Fruit fly (Drosophila melanogaster) whole organism, embryonic: ENCODE results near the gene CG6142.

Experiments used
- Atf3 ChIP-seq: fragments of 200-800 bp; sonication (Bioruptor generic); optimal IDR thresholded peaks from 3 replicates; lab custom pipeline; 2016; ENCODE audit warnings: missing biosample characterization, missing genetic modification characterization
- Awh ChIP-seq: fragments of 200-800 bp; sonication (Bioruptor generic); IDR thresholded peaks from 2 replicates; pipeline ENCODE4, ENCODE4 v1.3.6; 2022; ENCODE audit warnings: missing biosample characterization, missing genetic modification characterization
- CG10274 ChIP-seq: fragments of 200-800 bp; sonication (Bioruptor generic); optimal IDR thresholded peaks from 3 replicates; lab custom pipeline; 2017; ENCODE audit warnings: missing biosample characterization, mild to moderate bottlenecking, missing genetic modification characterization
- CG10366 ChIP-seq: fragments of 200-800 bp; sonication (Bioruptor generic); IDR thresholded peaks from 2 replicates; pipeline ENCODE4 v1.3.6; 2022; ENCODE audit warnings: missing biosample characterization, missing genetic modification characterization
- CG10543 ChIP-seq: fragments of 200-800 bp; sonication (Bioruptor generic); optimal IDR thresholded peaks from 3 replicates; lab custom pipeline; 2017; ENCODE audit warnings: missing biosample characterization, mild to moderate bottlenecking, missing genetic modification characterization, moderate library complexity
- CG10979 ChIP-seq: fragments of 200-800 bp; sonication (Bioruptor generic); optimal IDR thresholded peaks from 2 replicates; lab custom pipeline; 2018; ENCODE audit warnings: missing biosample characterization, mild to moderate bottlenecking, missing genetic modification characterization, moderate library complexity
- CG11085 ChIP-seq: fragments of 200-800 bp; sonication (Bioruptor generic); IDR thresholded peaks from 2 replicates; pipeline ENCODE4 v1.3.6; 2022; ENCODE audit warnings: missing biosample characterization, missing genetic modification characterization
- CG11247 ChIP-seq: fragments of 200-800 bp; sonication (Bioruptor generic); IDR thresholded peaks from 2 replicates; pipeline ENCODE4 v1.3.6; 2022; ENCODE audit warnings: missing biosample characterization, missing genetic modification characterization
- CG11504 ChIP-seq: fragments of 200-800 bp; sonication (Bioruptor generic); optimal IDR thresholded peaks from 3 replicates; lab custom pipeline; 2019; ENCODE audit warnings: missing biosample characterization, mild to moderate bottlenecking, missing genetic modification characterization, moderate library complexity
- CG12659 ChIP-seq: fragments of 200-800 bp; sonication (Bioruptor generic); optimal IDR thresholded peaks from 3 replicates; lab custom pipeline; 2017; ENCODE audit warnings: mild to moderate bottlenecking, missing biosample characterization, missing genetic modification reagents, missing genetic modification characterization
- CG12769 ChIP-seq: fragments of 200-800 bp; sonication (Bioruptor generic); optimal IDR thresholded peaks from 2 replicates; lab custom pipeline; 2019; ENCODE audit warnings: missing biosample characterization, mild to moderate bottlenecking, missing genetic modification characterization, moderate library complexity
- CG13296 ChIP-seq: fragments of 200-800 bp; sonication (Bioruptor generic); optimal IDR thresholded peaks from 3 replicates; lab custom pipeline; 2018; ENCODE audit warnings: missing biosample characterization, mild to moderate bottlenecking, missing genetic modification characterization
- CG15514 ChIP-seq: fragments of 200-800 bp; sonication (Bioruptor generic); optimal IDR thresholded peaks from 3 replicates; lab custom pipeline; 2017; ENCODE audit warnings: missing biosample characterization, missing genetic modification characterization, mild to moderate bottlenecking, moderate library complexity, missing genetic modification reagents
- CG17385 ChIP-seq: fragments of 200-800 bp; sonication (Bioruptor generic); optimal IDR thresholded peaks from 3 replicates; lab custom pipeline; 2018; ENCODE audit warnings: missing biosample characterization, mild to moderate bottlenecking, missing genetic modification characterization
- CG18599 ChIP-seq: fragments of 200-800 bp; sonication (Bioruptor generic); optimal IDR thresholded peaks from 3 replicates; lab custom pipeline; 2017; ENCODE audit warnings: missing biosample characterization, missing genetic modification characterization, mild to moderate bottlenecking, moderate library complexity, missing genetic modification reagents
- CG2678 ChIP-seq: fragments of 200-800 bp; sonication (Bioruptor generic); optimal IDR thresholded peaks from 3 replicates; lab custom pipeline; 2019; ENCODE audit warnings: missing biosample characterization, mild to moderate bottlenecking, missing genetic modification characterization, moderate library complexity
- CG31224 ChIP-seq: fragments of 200-800 bp; sonication (Bioruptor generic); IDR thresholded peaks from 2 replicates; pipeline ENCODE4 v1.3.6; 2022; ENCODE audit warnings: missing biosample characterization, missing genetic modification characterization
- CG31388 ChIP-seq: fragments of 200-800 bp; sonication (Bioruptor generic); optimal IDR thresholded peaks from 2 replicates; lab custom pipeline; 2016; ENCODE audit warnings: missing biosample characterization, missing genetic modification characterization
- CG32767 ChIP-seq: fragments of 200-800 bp; sonication (Bioruptor generic); IDR thresholded peaks from 2 replicates; pipeline ENCODE4 v1.3.6; 2022; ENCODE audit warnings: missing biosample characterization, missing genetic modification characterization
- CG3281 ChIP-seq: fragments of 200-800 bp; sonication (Bioruptor generic); optimal IDR thresholded peaks from 3 replicates; lab custom pipeline; 2017; ENCODE audit warnings: missing biosample characterization, mild to moderate bottlenecking, missing genetic modification characterization
- CG4328 ChIP-seq: fragments of 200-800 bp; sonication (Bioruptor generic); optimal IDR thresholded peaks from 3 replicates; lab custom pipeline; 2017; ENCODE audit warnings: missing biosample characterization, missing genetic modification reagents, missing genetic modification characterization
- CG5953 ChIP-seq: fragments of 200-800 bp; sonication (Bioruptor generic); IDR thresholded peaks from 2 replicates; pipeline ENCODE4 v1.3.6; 2022; ENCODE audit warnings: missing biosample characterization, missing genetic modification characterization
- CG6175 ChIP-seq: fragments of 200-800 bp; sonication (Bioruptor generic); IDR thresholded peaks from 3 replicates; pipeline ENCODE4 v1.3.6; 2022; ENCODE audit warnings: missing biosample characterization, missing genetic modification characterization
- CG6254 ChIP-seq: fragments of 200-800 bp; sonication (Bioruptor generic); optimal IDR thresholded peaks from 3 replicates; lab custom pipeline; 2017; ENCODE audit warnings: mild to moderate bottlenecking, missing biosample characterization, missing genetic modification reagents, missing genetic modification characterization
- CG6854 ChIP-seq: fragments of 200-800 bp; sonication (Bioruptor generic); optimal IDR thresholded peaks from 3 replicates; lab custom pipeline; 2017; ENCODE audit warnings: missing biosample characterization, mild to moderate bottlenecking, missing genetic modification characterization
- CG7556 ChIP-seq: fragments of 200-800 bp; sonication (Bioruptor generic); optimal IDR thresholded peaks from 2 replicates; lab custom pipeline; 2017; ENCODE audit warnings: missing biosample characterization, mild to moderate bottlenecking, missing genetic modification characterization
- CG7928 ChIP-seq: fragments of 200-800 bp; sonication (Bioruptor generic); optimal IDR thresholded peaks from 2 replicates; lab custom pipeline; 2017; ENCODE audit warnings: missing biosample characterization, mild to moderate bottlenecking, missing genetic modification characterization
- Chrac-16 ChIP-seq: fragments of 200-800 bp; sonication (Bioruptor generic); optimal IDR thresholded peaks from 3 replicates; lab custom pipeline; 2016; ENCODE audit warnings: missing biosample characterization, missing genetic modification characterization
- Dbx ChIP-seq: fragments of 200-800 bp; sonication (Bioruptor generic); IDR thresholded peaks from 3 replicates; pipeline ENCODE4 v1.3.6; 2022; ENCODE audit warnings: missing biosample characterization, missing genetic modification characterization
- Gsc ChIP-seq: fragments of 200-800 bp; sonication (Bioruptor generic); IDR thresholded peaks from 2 replicates; pipeline ENCODE4 v1.3.6; 2022; ENCODE audit warnings: missing biosample characterization, missing genetic modification characterization
- H15 ChIP-seq: fragments of 200-800 bp; sonication (Bioruptor generic); IDR thresholded peaks from 3 replicates; pipeline ENCODE4 v1.3.6; 2022; ENCODE audit warnings: missing biosample characterization, missing genetic modification characterization
- Hmr ChIP-seq: fragments of 200-800 bp; sonication (Bioruptor generic); optimal IDR thresholded peaks from 3 replicates; lab custom pipeline; 2017; ENCODE audit warnings: mild to moderate bottlenecking, missing biosample characterization, missing genetic modification reagents, missing genetic modification characterization
- Hr51 ChIP-seq, 2 experiments: fragments of 200-800 bp; sonication (Bioruptor generic); optimal IDR thresholded peaks; 2 replicates in 1 of 2; 3 replicates in 1 of 2; lab custom pipeline; 2016 to 2018; ENCODE audit warnings: missing biosample characterization in 2 of 2, missing genetic modification characterization in 2 of 2, mild to moderate bottlenecking in 1 of 2, moderate library complexity in 1 of 2
- Rfx ChIP-seq: fragments of 200-800 bp; sonication (Bioruptor generic); IDR thresholded peaks from 2 replicates; pipeline ENCODE4 v1.3.6; 2022; ENCODE audit warnings: missing biosample characterization, missing genetic modification characterization
- Side ChIP-seq: fragments of 200-800 bp; sonication (Bioruptor generic); optimal IDR thresholded peaks from 2 replicates; lab custom pipeline; 2016; ENCODE audit warnings: missing biosample characterization, missing genetic modification characterization
- Spps ChIP-seq: fragments of 200-800 bp; sonication (Bioruptor generic); optimal IDR thresholded peaks from 2 replicates; lab custom pipeline; 2018; ENCODE audit warnings: missing biosample characterization, mild to moderate bottlenecking, missing genetic modification characterization
- Tbp ChIP-seq: fragments of >200 bp; optimal IDR thresholded peaks from 2 replicates; lab custom pipeline; 2018; ENCODE audit warnings: missing biosample characterization, missing genetic modification characterization
- ara ChIP-seq: fragments of 200-800 bp; sonication (Bioruptor generic); IDR thresholded peaks from 2 replicates; pipeline ENCODE4 v1.3.6; 2022; ENCODE audit warnings: missing biosample characterization, missing genetic modification characterization
- az2 ChIP-seq: fragments of 200-800 bp; sonication (Bioruptor generic); optimal IDR thresholded peaks from 3 replicates; lab custom pipeline; 2016; ENCODE audit warnings: missing biosample characterization, missing genetic modification characterization
- br ChIP-seq: fragments of >200 bp; optimal IDR thresholded peaks from 2 replicates; lab custom pipeline; 2017
- dmrt99B ChIP-seq: fragments of 200-800 bp; sonication (Bioruptor generic); optimal IDR thresholded peaks from 2 replicates; lab custom pipeline; 2018; ENCODE audit warnings: missing biosample characterization, mild to moderate bottlenecking, missing genetic modification characterization, moderate library complexity
- eve ChIP-seq, 2 experiments: fragments of >200 bp; optimal IDR thresholded peaks; 2 replicates each; lab custom pipeline; 2017; ENCODE audit warnings: missing biosample characterization in 2 of 2, missing genetic modification characterization in 2 of 2
- fd64A ChIP-seq: fragments of 200-800 bp; sonication (Bioruptor generic); optimal IDR thresholded peaks from 3 replicates; lab custom pipeline; 2018; ENCODE audit warnings: missing biosample characterization, mild to moderate bottlenecking, missing genetic modification characterization
- h ChIP-seq: fragments of >200 bp; optimal IDR thresholded peaks from 2 replicates; lab custom pipeline; 2017
- lilli ChIP-seq: fragments of 200-800 bp; sonication (Bioruptor generic); optimal IDR thresholded peaks from 3 replicates; lab custom pipeline; 2016; ENCODE audit warnings: missing biosample characterization, missing genetic modification characterization
- lov ChIP-seq, 2 experiments: fragments of 200-800 bp in 1 of 2; fragments of >200 bp in 1 of 2; sonication (Bioruptor generic) in 1 of 2; IDR thresholded peaks in 1 of 2; optimal IDR thresholded peaks in 1 of 2; 2 replicates in 1 of 2; 3 replicates in 1 of 2; pipeline versions ENCODE4 v1.3.6 to Lab custom; 2017 to 2022; ENCODE audit warnings: missing biosample characterization in 1 of 2, missing genetic modification characterization in 1 of 2
- pum ChIP-seq: fragments of 200-800 bp; sonication (Bioruptor generic); optimal IDR thresholded peaks from 2 replicates; lab custom pipeline; 2016; ENCODE audit warnings: missing biosample characterization, missing genetic modification characterization
- sens ChIP-seq: fragments of 200-800 bp; sonication (Bioruptor generic); peaks from one replicate; lab custom pipeline; 2016; ENCODE audit warnings: missing biosample characterization, missing genetic modification characterization
- sob ChIP-seq: fragments of 200-800 bp; sonication (Bioruptor generic); IDR thresholded peaks from 2 replicates; pipeline ENCODE4 v1.3.6; 2022; ENCODE audit warnings: missing biosample characterization, missing genetic modification characterization
- tup ChIP-seq: fragments of 200-800 bp; sonication (Bioruptor generic); optimal IDR thresholded peaks from 2 replicates; lab custom pipeline; 2016; ENCODE audit warnings: missing biosample characterization, mild to moderate bottlenecking, missing genetic modification characterization, moderate library complexity
- vvl ChIP-seq: fragments of 200-800 bp; sonication (Bioruptor generic); IDR thresholded peaks from 2 replicates; pipeline ENCODE4 v1.3.6; 2022; ENCODE audit warnings: missing biosample characterization, missing genetic modification characterization
- z ChIP-seq: fragments of 200-800 bp; sonication (Bioruptor generic); IDR thresholded peaks from 3 replicates; pipeline ENCODE4 v1.3.6; 2022; ENCODE audit warnings: missing biosample characterization, missing genetic modification characterization

Gene CG6142

DNA sequence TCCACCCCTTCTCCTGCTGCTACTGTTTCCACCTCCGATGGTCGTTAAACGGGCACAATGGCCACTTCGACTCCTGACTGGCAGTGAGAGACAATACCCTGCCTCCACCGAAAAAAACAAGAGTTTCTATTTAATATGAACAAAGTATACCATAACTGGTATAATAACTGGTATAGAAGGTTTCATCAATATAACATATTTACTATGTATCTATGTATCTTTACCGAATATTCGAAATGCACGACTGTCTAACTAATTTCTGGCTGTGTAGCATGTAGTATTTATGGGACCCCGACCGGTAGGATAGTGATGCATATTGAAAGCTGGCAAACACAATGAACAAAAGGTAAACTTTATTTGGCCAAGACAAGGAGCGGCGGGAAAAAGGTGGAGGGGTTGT lies 49.0 kb downstream of the CG6142 start (continued):
- TF ChIP-seq vvl (no peak), lilli (GFP tag; lab: Kevin White, UChicago) (no peak), ara (GFP tag; lab: Robert Waterston, UW) (0 out of 2 replicates have a peak, but pooled peaks have one; percentile 21), eve (GFP tag; optimal IDR thresholded peaks at IDR 0.05; lab: Kevin White, UChicago) (no peak), CG11247 (GFP tag; lab: Robert Waterston, UW) (no peak), CG11085 (GFP tag; lab: Robert Waterston, UW) (no peak), z (GFP tag; lab: Robert Waterston, UW) (no peak), CG32767 (GFP tag; lab: Robert Waterston, UW) (no peak), CG12659 (GFP tag; lab: Kevin White, UChicago) (no peak), CG7556 (GFP tag; lab: Kevin White, UChicago) (peak; percentile 17), az2 (GFP tag; lab: Kevin White, UChicago) (no peak), CG17385 (GFP tag; lab: Kevin White, UChicago) (no peak), CG15514 (peak; percentile 21), Hmr (GFP tag; lab: Kevin White, UChicago) (peak; percentile 46), Spps (tag; lab: Kevin White, UChicago) (no peak), Chrac-16 (no peak), h (lab: Kevin White, UChicago) (no peak), CG6175 (GFP tag; lab: Robert Waterston, UW) (no peak), CG7928 (GFP tag; lab: Kevin White, UChicago) (no peak), sens (peak; percentile 57), H15 (no peak), CG3281 (GFP tag; lab: Kevin White, UChicago) (peak; percentile 17), pum (no peak), CG13296 (GFP tag; lab: Kevin White, UChicago) (peak; percentile 12), Gsc (no peak), CG10543 (no peak), Tbp (no peak), Atf3 (no peak), CG2678 (peak; percentile 39), CG31224 (no peak), br (lab: Kevin White, UChicago) (no peak), Side (no peak), Dbx (GFP tag; lab: Robert Waterston, UW) (no peak), dmrt99B (tag; lab: Kevin White, UChicago) (peak; percentile 40), tup (GFP tag; lab: Kevin White, UChicago) (no peak), CG18599 (peak; percentile 77), CG10366 (no peak), CG31388 (GFP tag; lab: Kevin White, UChicago) (no peak), Awh (no peak), CG10979 (tag; lab: Kevin White, UChicago) (no peak), fd64A (no peak), CG12769 (peak; percentile 29), sob (GFP tag; lab: Robert Waterston, UW) (peak; percentile 20; the same call in 1 of the 2 replicates), Hr51 (GFP tag; optimal IDR thresholded peaks at IDR 0.05; lab: Kevin White, UChicago) (peak in 1 of 2 experiments; percentile 26), CG10274 (GFP tag; lab: Kevin White, UChicago) (no peak), CG6854 (GFP tag; lab: Kevin White, UChicago) (no peak), CG5953 (GFP tag; lab: Robert Waterston, UW) (no peak), CG6254 (no peak), CG11504 (tag; lab: Kevin White, UChicago) (peak; percentile 37), lov (optimal IDR thresholded peaks at IDR 0.05; lab: Kevin White, UChicago) (no peak), lov (GFP tag; IDR thresholded peaks at IDR 0.05; lab: Robert Waterston, UW) (no peak), CG4328 (no peak), Rfx (GFP tag; lab: Robert Waterston, UW) (no peak)
